Worm (Caenorhabditis elegans) whole organism, late embryonic: ENCODE data around the gene pcm-1.

Source experiments
- K09A11.1 ChIP-seq: sonication (generic microtip); optimal IDR thresholded peaks from 2 replicates; lab custom pipeline; 2017; ENCODE audit warnings: antibody characterized with exemption, mild to moderate bottlenecking, missing genetic modification characterization, missing compliant biosample characterization; ENCODE audit not compliant: insufficient read depth
- T23F11.4 ChIP-seq: fragments of 200-800 bp; sonication (Bioruptor generic); optimal IDR thresholded peaks from 2 replicates; lab custom pipeline; 2018; ENCODE audit warnings: mild to moderate bottlenecking, missing genetic modification characterization, missing compliant biosample characterization
- Y22D7AL.16 ChIP-seq: sonication (generic microtip); optimal IDR thresholded peaks from 2 replicates; lab custom pipeline; 2016; ENCODE audit warnings: missing genetic modification characterization, missing compliant biosample characterization
- ahr-1 ChIP-seq: sonication (generic microtip); optimal IDR thresholded peaks from 2 replicates; lab custom pipeline; 2016; ENCODE audit warnings: missing genetic modification characterization, missing compliant biosample characterization
- ceh-14 ChIP-seq: sonication (generic microtip); optimal IDR thresholded peaks from 2 replicates; lab custom pipeline; 2016; ENCODE audit warnings: missing genotype, missing genetic modification characterization, missing compliant biosample characterization
- ceh-18 ChIP-seq: sonication (generic microtip); optimal IDR thresholded peaks from 2 replicates; lab custom pipeline; 2016; ENCODE audit warnings: missing genetic modification characterization, missing compliant biosample characterization
- ceh-19 ChIP-seq: fragments of 200-800 bp; sonication (Bioruptor generic); optimal IDR thresholded peaks from 2 replicates; lab custom pipeline; 2018; ENCODE audit warnings: mild to moderate bottlenecking, missing genetic modification characterization, missing compliant biosample characterization
- ceh-2 ChIP-seq: sonication (generic microtip); optimal IDR thresholded peaks from 2 replicates; lab custom pipeline; 2016; ENCODE audit warnings: missing genotype, missing genetic modification characterization, missing compliant biosample characterization
- ceh-22 ChIP-seq: sonication (generic microtip); optimal IDR thresholded peaks from 2 replicates; lab custom pipeline; 2017; ENCODE audit warnings: missing biosample characterization, missing genetic modification characterization
- ceh-24 ChIP-seq: sonication (generic microtip); optimal IDR thresholded peaks from 2 replicates; lab custom pipeline; 2016; ENCODE audit warnings: mild to moderate bottlenecking, missing genetic modification characterization, missing compliant biosample characterization
- ceh-30 ChIP-seq: fragments of 150-350 bp; optimal IDR thresholded peaks from 2 replicates; lab custom pipeline; 2014; ENCODE audit warnings: missing biosample characterization, missing genetic modification characterization
- ceh-31 ChIP-seq: sonication (generic microtip); optimal IDR thresholded peaks from 2 replicates; lab custom pipeline; 2016; ENCODE audit warnings: missing genetic modification characterization, missing compliant biosample characterization
- ceh-34 ChIP-seq: sonication (generic microtip); optimal IDR thresholded peaks from 2 replicates; lab custom pipeline; 2016; ENCODE audit warnings: mild to moderate bottlenecking, missing genetic modification characterization, missing compliant biosample characterization
- ceh-45 ChIP-seq: fragments of 200-800 bp; sonication (Bioruptor generic); IDR thresholded peaks from 2 replicates; pipeline ENCODE4 v1.3.6; 2022; ENCODE audit warnings: missing genetic modification reagents, missing genetic modification characterization, missing compliant biosample characterization
- ceh-9 ChIP-seq: sonication (generic microtip); optimal IDR thresholded peaks from 2 replicates; lab custom pipeline; 2016; ENCODE audit warnings: mild to moderate bottlenecking, missing genetic modification characterization, inconsistent platforms, missing compliant biosample characterization
- che-1 ChIP-seq: sonication (generic microtip); optimal IDR thresholded peaks from 2 replicates; lab custom pipeline; 2016; ENCODE audit warnings: mild to moderate bottlenecking, missing genetic modification characterization, missing compliant biosample characterization
- dve-1 ChIP-seq: sonication (generic microtip); optimal IDR thresholded peaks from 2 replicates; lab custom pipeline; 2017; ENCODE audit warnings: antibody characterized with exemption, mild to moderate bottlenecking, missing genetic modification characterization, missing compliant biosample characterization
- eyg-1 ChIP-seq: sonication (generic microtip); optimal IDR thresholded peaks from 2 replicates; lab custom pipeline; 2016; ENCODE audit warnings: missing genotype, missing genetic modification characterization, missing compliant biosample characterization
- fkh-10 ChIP-seq: fragments of 150-350 bp; optimal IDR thresholded peaks from 2 replicates; lab custom pipeline; 2014; ENCODE audit warnings: missing biosample characterization, missing genetic modification reagents, missing genetic modification characterization
- fkh-6 ChIP-seq: sonication (generic microtip); optimal IDR thresholded peaks from 2 replicates; lab custom pipeline; 2016; ENCODE audit warnings: missing genetic modification characterization, missing compliant biosample characterization
- gmeb-2 ChIP-seq: sonication (generic microtip); optimal IDR thresholded peaks from 2 replicates; lab custom pipeline; 2016; ENCODE audit warnings: missing genetic modification characterization, inconsistent platforms, missing compliant biosample characterization
- hlh-13 ChIP-seq: fragments of 200-800 bp; sonication (Bioruptor generic); optimal IDR thresholded peaks from 2 replicates; lab custom pipeline; 2018; ENCODE audit warnings: mild to moderate bottlenecking, missing genetic modification characterization, missing compliant biosample characterization
- hlh-15 ChIP-seq: sonication (generic microtip); optimal IDR thresholded peaks from 2 replicates; lab custom pipeline; 2016; ENCODE audit warnings: missing genetic modification characterization, missing compliant biosample characterization
- hlh-30 ChIP-seq: sonication (generic microtip); optimal IDR thresholded peaks from 2 replicates; lab custom pipeline; 2017; ENCODE audit warnings: antibody characterized with exemption, missing genetic modification characterization, missing compliant biosample characterization; ENCODE audit not compliant: insufficient read depth
- hlh-8 ChIP-seq: sonication (generic microtip); optimal IDR thresholded peaks from 2 replicates; lab custom pipeline; 2016; ENCODE audit warnings: missing genotype, missing genetic modification characterization, missing compliant biosample characterization
- madf-2 ChIP-seq: sonication (generic microtip); optimal IDR thresholded peaks from 2 replicates; lab custom pipeline; 2017; ENCODE audit warnings: missing genetic modification characterization, missing compliant biosample characterization
- mec-3 ChIP-seq: sonication (generic microtip); optimal IDR thresholded peaks from 2 replicates; lab custom pipeline; 2016; ENCODE audit warnings: borderline replicate concordance, missing genetic modification characterization, missing compliant biosample characterization
- nfya-1 ChIP-seq: sonication (generic microtip); optimal IDR thresholded peaks from 2 replicates; lab custom pipeline; 2017; ENCODE audit warnings: missing genetic modification characterization, mild to moderate bottlenecking, missing compliant biosample characterization, antibody characterized with exemption, moderate library complexity
- nhr-11 ChIP-seq: fragments of 150-350 bp; optimal IDR thresholded peaks from 2 replicates; lab custom pipeline; 2014; ENCODE audit warnings: missing biosample characterization, missing genetic modification characterization
- npax-4 ChIP-seq: sonication (generic microtip); optimal IDR thresholded peaks from 2 replicates; lab custom pipeline; 2016; ENCODE audit warnings: missing genetic modification characterization, missing compliant biosample characterization
- odd-2 ChIP-seq: sonication (generic microtip); optimal IDR thresholded peaks from 2 replicates; lab custom pipeline; 2017; ENCODE audit warnings: antibody characterized with exemption, mild to moderate bottlenecking, missing genetic modification characterization, missing compliant biosample characterization
- pag-3 ChIP-seq: sonication (generic microtip); optimal IDR thresholded peaks from 2 replicates; lab custom pipeline; 2016; ENCODE audit warnings: missing compliant biosample characterization, missing genetic modification characterization, borderline replicate concordance
- pha-2 ChIP-seq: sonication (generic microtip); optimal IDR thresholded peaks from 2 replicates; lab custom pipeline; 2017; ENCODE audit warnings: mild to moderate bottlenecking, missing genetic modification characterization, missing compliant biosample characterization
- pha-4 ChIP-seq: fragments of 150-350 bp; optimal IDR thresholded peaks from 2 replicates; lab custom pipeline; 2018; ENCODE audit warnings: missing biosample characterization, missing genetic modification reagents, missing genetic modification characterization
- pqm-1 ChIP-seq: sonication (generic microtip); optimal IDR thresholded peaks from 2 replicates; lab custom pipeline; 2016; ENCODE audit warnings: missing genetic modification characterization, missing compliant biosample characterization
- pros-1 ChIP-seq: fragments of 150-350 bp; optimal IDR thresholded peaks from 2 replicates; lab custom pipeline; 2014; ENCODE audit warnings: missing biosample characterization, missing genetic modification reagents, missing genetic modification characterization
- tbx-2 ChIP-seq: sonication (generic microtip); optimal IDR thresholded peaks from 2 replicates; lab custom pipeline; 2016; ENCODE audit warnings: missing genetic modification characterization, missing compliant biosample characterization
- tbx-7 ChIP-seq: sonication (generic microtip); optimal IDR thresholded peaks from 2 replicates; lab custom pipeline; 2016; ENCODE audit warnings: missing genotype, missing genetic modification characterization, missing compliant biosample characterization
- ttx-3 ChIP-seq: sonication (generic microtip); optimal IDR thresholded peaks from 2 replicates; lab custom pipeline; 2016; ENCODE audit warnings: missing genetic modification reagents, missing genetic modification characterization, missing compliant biosample characterization
- unc-3 ChIP-seq, 2 experiments: fragments of 200-800 bp in 1 of 2; sonication (Bioruptor generic) in 1 of 2; sonication (generic microtip) in 1 of 2; conservative IDR thresholded peaks in 1 of 2; optimal IDR thresholded peaks in 1 of 2; 2 replicates each; pipeline versions ENCODE4 v1.3.6 to Lab custom; 2016 to 2022; ENCODE audit warnings: missing compliant biosample characterization in 2 of 2, missing genetic modification characterization in 2 of 2, missing genetic modification reagents in 1 of 2
- unc-42 ChIP-seq: sonication (generic microtip); optimal IDR thresholded peaks from 2 replicates; lab custom pipeline; 2016; ENCODE audit warnings: missing genotype, missing genetic modification characterization, missing compliant biosample characterization
- unc-55 ChIP-seq: sonication (generic microtip); optimal IDR thresholded peaks from 2 replicates; lab custom pipeline; 2017; ENCODE audit warnings: missing biosample characterization, missing genetic modification reagents, missing genetic modification characterization
- unc-86 ChIP-seq: sonication (generic microtip); optimal IDR thresholded peaks from 2 replicates; lab custom pipeline; 2016; ENCODE audit warnings: missing genetic modification characterization, missing compliant biosample characterization
- zip-5 ChIP-seq: sonication (generic microtip); optimal IDR thresholded peaks from 2 replicates; lab custom pipeline; 2016; ENCODE audit warnings: missing genetic modification characterization, missing compliant biosample characterization

Gene pcm-1

ce11 chrV:5963696-5964095, at the start of gene pcm-1:
Gene pcm-1, minus strand, starts transcription at chrV:5963882.
- peak; percentile 20 for TF ChIP-seq nfya-1 (tag; lab: Kevin White, UChicago)
- TF ChIP-seq unc-3 (GFP tag; conservative IDR thresholded peaks at IDR 0.05; lab: Robert Waterston, UW) = no peak
- no peak for TF ChIP-seq unc-3 (tag; optimal IDR thresholded peaks at IDR 0.05; lab: Kevin White, UChicago)
- peak; percentile 14 for TF ChIP-seq unc-42 (tag; lab: Kevin White, UChicago)
- TF ChIP-seq, all 69 proteins: peak for 2

ce11 chrV:6012401-6012800, 48.7 kb upstream of the pcm-1 start:
- TF ChIP-seq ceh-34 (tag; lab: Kevin White, UChicago) (no peak), ahr-1 (tag; lab: Kevin White, UChicago) (no peak), ceh-19 (no peak), pha-4 (tag; lab: Kevin White, UChicago) (no peak), che-1 (no peak), ceh-22 (tag; lab: Kevin White, UChicago) (no peak), hlh-30 (no peak), ceh-24 (tag; lab: Kevin White, UChicago) (no peak), ceh-31 (no peak)

ce11 chrV:6010642-6011041, 47.0 kb upstream of the pcm-1 start:
- TF ChIP-seq ceh-24 (tag; lab: Kevin White, UChicago) (no peak), K09A11.1 (tag; lab: Kevin White, UChicago) (no peak), tbx-7 (tag; lab: Kevin White, UChicago) (no peak), hlh-30 (no peak), odd-2 (no peak), tbx-2 (tag; lab: Kevin White, UChicago) (no peak), pha-2 (tag; lab: Kevin White, UChicago) (no peak), dve-1 (tag; lab: Kevin White, UChicago) (no peak), ceh-2 (tag; lab: Kevin White, UChicago) (no peak), unc-86 (tag; lab: Kevin White, UChicago) (no peak), ceh-14 (tag; lab: Kevin White, UChicago) (no peak), ceh-45 (GFP tag; lab: Robert Waterston, UW) (no peak)

ce11 chrV:6007927-6008326, 44.2 kb upstream of the pcm-1 start:
- TF ChIP-seq nhr-11 (tag; lab: Kevin White, UChicago) = no peak
- no peak for TF ChIP-seq hlh-30
- no peak for TF ChIP-seq fkh-6 (tag; lab: Kevin White, UChicago)
- no peak for TF ChIP-seq tbx-7 (tag; lab: Kevin White, UChicago)
- no peak for TF ChIP-seq hlh-15 (tag; lab: Kevin White, UChicago)
- no peak for TF ChIP-seq hlh-8 (tag; lab: Kevin White, UChicago)
- no peak for TF ChIP-seq fkh-10 (GFP tag; lab: Kevin White, UChicago)
- no peak for TF ChIP-seq Y22D7AL.16 (tag; lab: Kevin White, UChicago)
- no peak for TF ChIP-seq unc-55 (GFP tag; lab: Kevin White, UChicago)
- TF ChIP-seq, all 69 proteins: peak for 0

- TF ChIP-seq odd-2 = no peak
- TF ChIP-seq hlh-13 = no peak
- TF ChIP-seq fkh-6 (tag; lab: Kevin White, UChicago) = no peak
- no peak for TF ChIP-seq ahr-1 (tag; lab: Kevin White, UChicago)
- no peak for TF ChIP-seq T23F11.4 (GFP tag; lab: Kevin White, UChicago)
- TF ChIP-seq madf-2 (tag; lab: Kevin White, UChicago) = no peak
- no peak for TF ChIP-seq ceh-30
- no peak for TF ChIP-seq gmeb-2 (tag; lab: Kevin White, UChicago)
- TF ChIP-seq eyg-1 (tag; lab: Kevin White, UChicago) = no peak
- TF ChIP-seq pqm-1 (tag; lab: Kevin White, UChicago) = no peak
- TF ChIP-seq ceh-18 (tag; lab: Kevin White, UChicago) = no peak
- TF ChIP-seq npax-4 (tag; lab: Kevin White, UChicago) = no peak
- TF ChIP-seq zip-5 (tag; lab: Kevin White, UChicago) = no peak
- no peak for TF ChIP-seq hlh-8 (tag; lab: Kevin White, UChicago)
- no peak for TF ChIP-seq hlh-15 (tag; lab: Kevin White, UChicago)
- no peak for TF ChIP-seq pag-3 (tag; lab: Kevin White, UChicago)
- TF ChIP-seq ceh-9 (tag; lab: Kevin White, UChicago) = no peak
- TF ChIP-seq pros-1 (tag; lab: Kevin White, UChicago) = no peak
- TF ChIP-seq mec-3 (tag; lab: Kevin White, UChicago) = no peak
- TF ChIP-seq ttx-3 (tag; lab: Kevin White, UChicago) = no peak
Observed at ce11 chrV:6003301-6003700, 39.6 kb upstream of the pcm-1 start, which contains the start of gene fos-1. Gene fos-1, plus strand, starts transcription at chrV:6003601.
